Fruit fly (Drosophila melanogaster): ENCODE results near the gene Rsph9.

Rsph9 gene

DNA sequence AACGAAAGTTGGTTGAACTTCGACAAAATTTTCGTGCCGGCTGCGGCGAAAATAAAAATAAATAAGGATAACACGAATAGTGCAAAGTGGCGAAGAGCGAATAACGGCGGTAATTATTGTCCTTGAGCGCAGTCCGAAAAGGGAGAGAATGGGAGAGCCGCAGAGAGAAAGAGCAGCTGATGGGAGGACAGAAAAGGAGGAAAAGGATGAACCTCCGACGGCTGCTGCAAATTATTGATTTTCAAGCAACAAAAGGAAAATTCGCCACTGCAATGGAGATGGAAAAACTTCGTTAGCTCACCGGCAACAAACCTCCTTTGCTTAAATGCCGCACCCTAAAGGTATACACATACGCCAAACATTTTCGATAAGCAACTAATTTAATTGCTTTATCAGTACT is 29.6 kb downstream of the Rsph9 start:
- no peak for TF ChIP-seq Mio (GFP tag; optimal IDR thresholded peaks at IDR 0.05)
- TF ChIP-seq Dif (GFP tag; optimal IDR thresholded peaks at IDR 0.05; ENCODE audit: partially characterized antibody) = no peak
- TF ChIP-seq brk (GFP tag; optimal IDR thresholded peaks at IDR 0.05) = no peak
- no peak for TF ChIP-seq dsf (GFP tag; optimal IDR thresholded peaks at IDR 0.05; ENCODE audit: borderline replicate concordance)

DNA sequence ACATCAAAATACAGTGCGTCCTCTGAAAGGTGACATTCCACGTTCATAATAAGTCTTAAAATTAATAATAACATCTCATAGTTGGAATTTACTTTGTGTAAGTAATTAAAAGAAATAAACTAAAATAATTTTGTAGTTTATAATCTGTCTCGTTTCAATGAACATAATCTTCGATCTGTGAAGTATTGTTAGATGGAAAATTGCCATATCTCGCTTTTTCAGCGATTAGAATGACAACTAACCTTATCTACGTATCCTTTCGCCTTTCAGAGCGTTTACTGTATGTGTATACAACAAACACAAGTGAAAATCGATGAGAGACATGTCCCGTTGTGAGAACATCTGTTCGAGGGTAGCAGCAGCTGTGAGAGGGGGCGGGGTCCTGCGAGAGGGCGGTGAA is 30.1 kb downstream of the Rsph9 start:
- TF ChIP-seq Rel (GFP tag; optimal IDR thresholded peaks at IDR 0.05) (no peak), Rel (tag; optimal IDR thresholded peaks at IDR 0.05) (no peak), dmrt93B (GFP tag; optimal IDR thresholded peaks at IDR 0.05) (no peak), Hr83 (GFP tag; optimal IDR thresholded peaks at IDR 0.05; ENCODE audit: poor library complexity, severe bottlenecking) (no peak), h (GFP tag; optimal IDR thresholded peaks at IDR 0.05) (peak; percentile 21), psq (GFP tag; optimal IDR thresholded peaks at IDR 0.05) (peak; percentile 17), tai (GFP tag; optimal IDR thresholded peaks at IDR 0.05) (no peak), Hnf4 (GFP tag; optimal IDR thresholded peaks at IDR 0.05) (peak; percentile 16), Dfd (GFP tag; optimal IDR thresholded peaks at IDR 0.05) (no peak), ey (GFP tag; optimal IDR thresholded peaks at IDR 0.05) (peak; percentile 48), CG32264 (GFP tag; optimal IDR thresholded peaks at IDR 0.05) (no peak), Hr78 (GFP tag; optimal IDR thresholded peaks at IDR 0.05) (no peak), lola (GFP tag; optimal IDR thresholded peaks at IDR 0.05) (no peak), sage (GFP tag; optimal IDR thresholded peaks at IDR 0.05) (no peak), jim (GFP tag; optimal IDR thresholded peaks at IDR 0.05) (no peak), br (GFP tag; optimal IDR thresholded peaks at IDR 0.05) (peak; percentile 7), HLH106 (tag; optimal IDR thresholded peaks at IDR 0.05) (peak; percentile 51), Myc (optimal IDR thresholded peaks at IDR 0.05) (no peak), fru (GFP tag; optimal IDR thresholded peaks at IDR 0.05) (peak; percentile 29), GATAd (GFP tag; optimal IDR thresholded peaks at IDR 0.05) (no peak), OdsH (GFP tag; optimal IDR thresholded peaks at IDR 0.05) (peak; percentile 24), sv (GFP tag; optimal IDR thresholded peaks at IDR 0.05) (peak; percentile 28), Jra (GFP tag; optimal IDR thresholded peaks at IDR 0.05) (peak; percentile 2), dsf (GFP tag; optimal IDR thresholded peaks at IDR 0.05; ENCODE audit: borderline replicate concordance) (no peak), brk (GFP tag; optimal IDR thresholded peaks at IDR 0.05) (peak; percentile 25), foxo (GFP tag; optimal IDR thresholded peaks at IDR 0.05) (peak in 1 of 2 experiments; percentile 3), Sp1 (GFP tag; optimal IDR thresholded peaks at IDR 0.05) (peak; percentile 48), Dif (GFP tag; optimal IDR thresholded peaks at IDR 0.05; ENCODE audit: partially characterized antibody) (no peak), rgr (GFP tag; optimal IDR thresholded peaks at IDR 0.05) (peak; percentile 25), N (GFP tag; optimal IDR thresholded peaks at IDR 0.05) (no peak)

DNA sequence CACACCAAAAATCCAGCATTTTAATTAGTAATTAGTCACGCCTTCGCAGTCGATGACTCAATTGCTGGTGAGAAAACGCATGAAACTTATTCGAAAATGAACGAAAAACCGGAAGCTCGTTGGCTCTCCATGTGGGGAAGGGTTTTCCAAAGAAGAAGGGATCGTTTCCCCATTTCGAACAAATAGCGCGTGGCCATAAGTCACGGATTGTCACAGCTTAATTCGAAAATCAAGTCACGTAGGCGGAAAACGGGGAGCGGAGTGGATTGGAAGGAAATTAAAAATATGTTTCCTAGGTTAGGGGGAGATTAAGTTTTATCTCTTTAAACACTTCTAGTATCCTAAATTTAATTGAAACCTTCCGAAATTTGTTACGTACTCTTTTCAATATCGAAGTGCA is 30.8 kb downstream of the Rsph9 start:
- TF ChIP-seq Dfd (GFP tag; optimal IDR thresholded peaks at IDR 0.05) = no peak
- TF ChIP-seq Rel (GFP tag; optimal IDR thresholded peaks at IDR 0.05) = no peak
- TF ChIP-seq Rel (tag; optimal IDR thresholded peaks at IDR 0.05) = no peak
- no peak for TF ChIP-seq CG32264 (GFP tag; optimal IDR thresholded peaks at IDR 0.05)
- TF ChIP-seq lola (GFP tag; optimal IDR thresholded peaks at IDR 0.05) = no peak
- no peak for TF ChIP-seq dsf (GFP tag; optimal IDR thresholded peaks at IDR 0.05; ENCODE audit: borderline replicate concordance)
- TF ChIP-seq tai (GFP tag; optimal IDR thresholded peaks at IDR 0.05) = no peak
- no peak for TF ChIP-seq fru (GFP tag; optimal IDR thresholded peaks at IDR 0.05)
- TF ChIP-seq N (GFP tag; optimal IDR thresholded peaks at IDR 0.05) = no peak
- no peak for TF ChIP-seq Abd-B (GFP tag; optimal IDR thresholded peaks at IDR 0.05)
- TF ChIP-seq jim (GFP tag; optimal IDR thresholded peaks at IDR 0.05) = no peak
- no peak for TF ChIP-seq Hr83 (GFP tag; optimal IDR thresholded peaks at IDR 0.05; ENCODE audit: poor library complexity, severe bottlenecking)
- TF ChIP-seq sv (GFP tag; optimal IDR thresholded peaks at IDR 0.05) = no peak
- no peak for TF ChIP-seq h (GFP tag; optimal IDR thresholded peaks at IDR 0.05)
- no peak for TF ChIP-seq ey (GFP tag; optimal IDR thresholded peaks at IDR 0.05)
- no peak for TF ChIP-seq dmrt93B (GFP tag; optimal IDR thresholded peaks at IDR 0.05)
- no peak for TF ChIP-seq Myc (optimal IDR thresholded peaks at IDR 0.05)
- TF ChIP-seq Vsx2 (GFP tag; optimal IDR thresholded peaks at IDR 0.05; ENCODE audit: partially characterized antibody) = no peak

DNA sequence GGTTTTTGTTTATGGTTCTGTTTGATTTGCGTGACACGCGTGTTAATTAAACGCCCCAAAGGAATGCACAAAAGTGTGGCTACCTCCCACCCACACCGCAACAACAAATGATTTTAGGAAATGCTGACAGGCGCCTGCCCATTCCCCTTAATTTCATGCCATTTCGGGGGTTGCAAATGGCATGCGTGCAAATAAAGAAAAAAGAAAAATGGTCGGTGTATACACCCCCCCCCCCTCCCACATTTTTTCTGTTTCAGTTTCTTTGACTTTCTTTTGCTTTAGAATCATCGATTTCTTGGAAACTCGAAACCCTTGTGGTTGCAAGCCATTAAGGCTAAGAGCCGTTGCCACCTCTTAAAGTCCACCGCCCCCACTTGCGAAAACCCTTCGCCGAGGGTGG is 31.4 kb downstream of the Rsph9 start:
- TF ChIP-seq sv (GFP tag; optimal IDR thresholded peaks at IDR 0.05) = no peak
- TF ChIP-seq usp (GFP tag; optimal IDR thresholded peaks at IDR 0.05) = no peak
- TF ChIP-seq Myc (optimal IDR thresholded peaks at IDR 0.05) = no peak
- TF ChIP-seq foxo (GFP tag; optimal IDR thresholded peaks at IDR 0.05) = no peak
- no peak for TF ChIP-seq lola (GFP tag; optimal IDR thresholded peaks at IDR 0.05)
- TF ChIP-seq Dfd (GFP tag; optimal IDR thresholded peaks at IDR 0.05) = peak; percentile 43
- no peak for TF ChIP-seq Hr83 (GFP tag; optimal IDR thresholded peaks at IDR 0.05; ENCODE audit: poor library complexity, severe bottlenecking)

Measured in whole organism, wandering third instar larva.